Fruit fly (Drosophila melanogaster) whole organism, embryonic: Measurements from ENCODE around the gene CG3306.

Experiments used
- Asciz ChIP-seq: fragments of 200-800 bp; sonication (Bioruptor generic); optimal IDR thresholded peaks from 2 replicates; lab custom pipeline; 2017; ENCODE audit warnings: missing biosample characterization, mild to moderate bottlenecking, missing genetic modification characterization, missing genetic modification reagents
- Blimp-1 ChIP-seq: fragments of 200-800 bp; sonication (Bioruptor generic); optimal IDR thresholded peaks from 3 replicates; lab custom pipeline; 2018; ENCODE audit warnings: missing biosample characterization, missing genetic modification characterization, mild to moderate bottlenecking, moderate library complexity, missing genetic modification reagents
- CG10543 ChIP-seq: fragments of 200-800 bp; sonication (Bioruptor generic); optimal IDR thresholded peaks from 3 replicates; lab custom pipeline; 2017; ENCODE audit warnings: missing biosample characterization, mild to moderate bottlenecking, missing genetic modification characterization, moderate library complexity
- CG10565 ChIP-seq: fragments of 200-800 bp; sonication (Bioruptor generic); optimal IDR thresholded peaks from 3 replicates; lab custom pipeline; 2016; ENCODE audit warnings: missing biosample characterization, mild to moderate bottlenecking, missing genetic modification characterization
- CG11504 ChIP-seq: fragments of 200-800 bp; sonication (Bioruptor generic); optimal IDR thresholded peaks from 3 replicates; lab custom pipeline; 2019; ENCODE audit warnings: missing biosample characterization, mild to moderate bottlenecking, missing genetic modification characterization, moderate library complexity
- CG12659 ChIP-seq: fragments of 200-800 bp; sonication (Bioruptor generic); optimal IDR thresholded peaks from 3 replicates; lab custom pipeline; 2017; ENCODE audit warnings: mild to moderate bottlenecking, missing biosample characterization, missing genetic modification reagents, missing genetic modification characterization
- CG15269 ChIP-seq: fragments of 200-800 bp; sonication (Bioruptor generic); optimal IDR thresholded peaks from 2 replicates; lab custom pipeline; 2018; ENCODE audit warnings: missing biosample characterization, mild to moderate bottlenecking, missing genetic modification characterization, moderate library complexity
- CG17359 ChIP-seq: fragments of 200-800 bp; sonication (Bioruptor generic); optimal IDR thresholded peaks from 3 replicates; lab custom pipeline; 2018; ENCODE audit warnings: missing biosample characterization, mild to moderate bottlenecking, missing genetic modification characterization, moderate library complexity
- CG18262 ChIP-seq: fragments of 200-800 bp; optimal IDR thresholded peaks from 3 replicates; lab custom pipeline; 2019; ENCODE audit warnings: missing biosample characterization, mild to moderate bottlenecking, missing genetic modification characterization, moderate library complexity
- CG18599 ChIP-seq: fragments of 200-800 bp; sonication (Bioruptor generic); optimal IDR thresholded peaks from 3 replicates; lab custom pipeline; 2017; ENCODE audit warnings: missing biosample characterization, missing genetic modification characterization, mild to moderate bottlenecking, moderate library complexity, missing genetic modification reagents
- CG2678 ChIP-seq: fragments of 200-800 bp; sonication (Bioruptor generic); optimal IDR thresholded peaks from 3 replicates; lab custom pipeline; 2019; ENCODE audit warnings: missing biosample characterization, mild to moderate bottlenecking, missing genetic modification characterization, moderate library complexity
- CG2712 ChIP-seq: fragments of 200-800 bp; optimal IDR thresholded peaks from 3 replicates; lab custom pipeline; 2019; ENCODE audit warnings: missing biosample characterization, mild to moderate bottlenecking, missing genetic modification characterization, moderate library complexity
- CG30403 ChIP-seq: fragments of 200-800 bp; sonication (Bioruptor generic); optimal IDR thresholded peaks from 3 replicates; lab custom pipeline; 2016; ENCODE audit warnings: missing biosample characterization, missing genetic modification characterization
- CG31441 ChIP-seq: fragments of 200-800 bp; sonication (Bioruptor generic); IDR thresholded peaks from 2 replicates; pipeline ENCODE4 v1.3.6; 2022; ENCODE audit warnings: missing biosample characterization, missing genetic modification characterization
- CG3847 ChIP-seq: fragments of 200-800 bp; sonication (Bioruptor generic); IDR thresholded peaks from 2 replicates; pipeline ENCODE4 v1.3.6; 2022; ENCODE audit warnings: missing biosample characterization, missing genetic modification characterization
- CG4424 ChIP-seq: fragments of 200-800 bp; sonication (Bioruptor generic); optimal IDR thresholded peaks from 3 replicates; lab custom pipeline; 2016; ENCODE audit warnings: missing biosample characterization, missing genetic modification characterization
- CG6272 ChIP-seq: fragments of 200-800 bp; sonication (Bioruptor generic); IDR thresholded peaks from 2 replicates; pipeline ENCODE4 v1.3.6; 2022; ENCODE audit warnings: missing biosample characterization, missing genetic modification characterization
- CG6689 ChIP-seq: fragments of 200-800 bp; sonication (Bioruptor generic); IDR thresholded peaks from 2 replicates; pipeline ENCODE4 v1.3.6; 2022; ENCODE audit warnings: missing biosample characterization, missing genetic modification characterization
- CG7372 ChIP-seq: fragments of 200-800 bp; sonication (Bioruptor generic); IDR thresholded peaks from 2 replicates; pipeline ENCODE4 v1.3.6; 2022; ENCODE audit warnings: missing biosample characterization, missing genetic modification characterization
- CG8089 ChIP-seq: fragments of 200-800 bp; sonication (Bioruptor generic); optimal IDR thresholded peaks from 3 replicates; lab custom pipeline; 2016; ENCODE audit warnings: missing biosample characterization, missing genetic modification characterization
- CG9876 ChIP-seq: fragments of 200-800 bp; sonication (Bioruptor generic); optimal IDR thresholded peaks from 2 replicates; lab custom pipeline; 2016; ENCODE audit warnings: missing biosample characterization, missing genetic modification characterization
- CkIIα-i1 ChIP-seq: fragments of 200-800 bp; sonication (Bioruptor generic); IDR thresholded peaks from 2 replicates; pipeline ENCODE4 v1.3.6; 2022; ENCODE audit warnings: missing biosample characterization, missing genetic modification characterization
- CrebB ChIP-seq: fragments of 200-800 bp; sonication (Bioruptor generic); optimal IDR thresholded peaks from 3 replicates; lab custom pipeline; 2018; ENCODE audit warnings: missing biosample characterization, mild to moderate bottlenecking, missing genetic modification characterization
- Fer1 ChIP-seq: fragments of 200-800 bp; sonication (Bioruptor generic); optimal IDR thresholded peaks from 2 replicates; lab custom pipeline; 2017; ENCODE audit warnings: missing biosample characterization, mild to moderate bottlenecking, missing genetic modification characterization
- HmgD ChIP-seq: fragments of 200-800 bp; sonication (Bioruptor generic); optimal IDR thresholded peaks from 3 replicates; lab custom pipeline; 2016; ENCODE audit warnings: missing biosample characterization, missing genetic modification characterization
- Hmx ChIP-seq: fragments of 200-800 bp; sonication (Bioruptor generic); optimal IDR thresholded peaks from 2 replicates; lab custom pipeline; 2016; ENCODE audit warnings: missing biosample characterization, missing genetic modification characterization
- Hsf ChIP-seq: fragments of 200-800 bp; sonication (Bioruptor generic); optimal IDR thresholded peaks from 3 replicates; lab custom pipeline; 2016; ENCODE audit warnings: missing biosample characterization, missing genetic modification characterization
- MESR4 ChIP-seq: fragments of 200-800 bp; sonication (Bioruptor generic); optimal IDR thresholded peaks from 2 replicates; lab custom pipeline; 2018; ENCODE audit warnings: missing biosample characterization, mild to moderate bottlenecking, missing genetic modification characterization, moderate library complexity
- Nf-YC ChIP-seq: fragments of 200-800 bp; optimal IDR thresholded peaks from 3 replicates; lab custom pipeline; 2019; ENCODE audit warnings: missing biosample characterization, mild to moderate bottlenecking, missing genetic modification characterization, moderate library complexity
- Oli ChIP-seq: fragments of 200-800 bp; sonication (Bioruptor generic); optimal IDR thresholded peaks from 2 replicates; lab custom pipeline; 2018; ENCODE audit warnings: missing biosample characterization, mild to moderate bottlenecking, missing genetic modification characterization, moderate library complexity
- PHDP ChIP-seq: fragments of 200-800 bp; sonication (Bioruptor generic); optimal IDR thresholded peaks from 3 replicates; lab custom pipeline; 2018; ENCODE audit warnings: missing biosample characterization, mild to moderate bottlenecking, missing genetic modification characterization, moderate library complexity
- Ptx1 ChIP-seq: fragments of 200-800 bp; sonication (Bioruptor generic); IDR thresholded peaks from 2 replicates; pipeline ENCODE4 v1.3.6; 2022; ENCODE audit warnings: missing biosample characterization, missing genetic modification characterization
- Xbp1 ChIP-seq: fragments of 200-800 bp; sonication (Bioruptor generic); optimal IDR thresholded peaks from 3 replicates; lab custom pipeline; 2016; ENCODE audit warnings: missing biosample characterization, mild to moderate bottlenecking, missing genetic modification characterization
- abd-A ChIP-seq: fragments of 200-800 bp; sonication (Bioruptor generic); optimal IDR thresholded peaks from 3 replicates; lab custom pipeline; 2019; ENCODE audit warnings: missing biosample characterization, mild to moderate bottlenecking, missing genetic modification characterization, moderate library complexity
- chinmo ChIP-seq: fragments of 200-800 bp; sonication (Bioruptor generic); IDR thresholded peaks from 4 replicates; pipeline ENCODE4 v1.3.6; 2022; ENCODE audit warnings: missing biosample characterization, missing genetic modification characterization; ENCODE audit not compliant: partially characterized antibody
- crol ChIP-seq: fragments of 200-800 bp; sonication (Bioruptor generic); IDR thresholded peaks from 2 replicates; pipeline ENCODE4 v1.3.6; 2022; ENCODE audit warnings: missing biosample characterization, missing genetic modification characterization
- danr ChIP-seq: fragments of 200-800 bp; sonication (Bioruptor generic); IDR thresholded peaks from 2 replicates; pipeline ENCODE4 v1.3.6; 2022; ENCODE audit warnings: missing biosample characterization, missing genetic modification characterization
- dysf ChIP-seq: fragments of 200-800 bp; sonication (Bioruptor generic); IDR thresholded peaks from 3 replicates; pipeline ENCODE4 v1.3.6; 2022; ENCODE audit warnings: missing biosample characterization, missing genetic modification characterization
- emc ChIP-seq: fragments of 200-800 bp; sonication (Bioruptor generic); optimal IDR thresholded peaks from 2 replicates; lab custom pipeline; 2016; ENCODE audit warnings: missing biosample characterization, missing genetic modification characterization
- esg ChIP-seq: fragments of 200-800 bp; sonication (Bioruptor generic); conservative IDR thresholded peaks from 2 replicates; pipeline ENCODE4 v1.3.6; 2022; ENCODE audit warnings: missing biosample characterization, missing genetic modification characterization
- gro ChIP-seq: fragments of 200-800 bp; sonication (Bioruptor generic); optimal IDR thresholded peaks from 2 replicates; lab custom pipeline; 2016; ENCODE audit warnings: missing biosample characterization, missing genetic modification characterization
- lab ChIP-seq: fragments of 200-800 bp; sonication (Bioruptor generic); optimal IDR thresholded peaks from 3 replicates; lab custom pipeline; 2017; ENCODE audit warnings: missing biosample characterization, missing genetic modification characterization, mild to moderate bottlenecking, moderate library complexity, missing genetic modification reagents
- mirr ChIP-seq: fragments of 200-800 bp; sonication (Bioruptor generic); optimal IDR thresholded peaks from 3 replicates; lab custom pipeline; 2018; ENCODE audit warnings: missing biosample characterization, mild to moderate bottlenecking, missing genetic modification characterization
- nmo ChIP-seq: fragments of 200-800 bp; sonication (Bioruptor generic); optimal IDR thresholded peaks from 2 replicates; lab custom pipeline; 2018; ENCODE audit warnings: missing biosample characterization, mild to moderate bottlenecking, missing genetic modification characterization, moderate library complexity
- nom ChIP-seq: fragments of 200-800 bp; sonication (Bioruptor generic); optimal IDR thresholded peaks from 2 replicates; lab custom pipeline; 2017; ENCODE audit warnings: missing biosample characterization, missing genetic modification characterization, mild to moderate bottlenecking, moderate library complexity, missing genetic modification reagents
- odd ChIP-seq: fragments of 200-800 bp; sonication (Bioruptor generic); optimal IDR thresholded peaks from 2 replicates; lab custom pipeline; 2017; ENCODE audit warnings: missing biosample characterization, mild to moderate bottlenecking, missing genetic modification characterization
- otp ChIP-seq: fragments of 200-800 bp; sonication (Bioruptor generic); IDR thresholded peaks from 3 replicates; pipeline ENCODE4, ENCODE4 v1.3.6; 2022; ENCODE audit warnings: missing biosample characterization, missing genetic modification characterization
- phol ChIP-seq: fragments of 200-800 bp; sonication (Bioruptor generic); optimal IDR thresholded peaks from 3 replicates; lab custom pipeline; 2018; ENCODE audit warnings: missing biosample characterization, mild to moderate bottlenecking, missing genetic modification characterization, moderate library complexity
- sd ChIP-seq: fragments of 200-800 bp; sonication (Bioruptor generic); optimal IDR thresholded peaks from 3 replicates; lab custom pipeline; 2018; ENCODE audit warnings: missing biosample characterization, mild to moderate bottlenecking, missing genetic modification characterization, moderate library complexity
- slbo ChIP-seq: fragments of 200-800 bp; sonication (Bioruptor generic); IDR thresholded peaks from 2 replicates; pipeline ENCODE4 v1.3.6; 2022; ENCODE audit warnings: missing biosample characterization, missing genetic modification characterization
- zfh1 ChIP-seq: fragments of 200-800 bp; sonication (Bioruptor generic); IDR thresholded peaks from 3 replicates; pipeline ENCODE4 v1.3.6; 2022; ENCODE audit warnings: missing biosample characterization, missing genetic modification characterization

CG3306 gene

DNA sequence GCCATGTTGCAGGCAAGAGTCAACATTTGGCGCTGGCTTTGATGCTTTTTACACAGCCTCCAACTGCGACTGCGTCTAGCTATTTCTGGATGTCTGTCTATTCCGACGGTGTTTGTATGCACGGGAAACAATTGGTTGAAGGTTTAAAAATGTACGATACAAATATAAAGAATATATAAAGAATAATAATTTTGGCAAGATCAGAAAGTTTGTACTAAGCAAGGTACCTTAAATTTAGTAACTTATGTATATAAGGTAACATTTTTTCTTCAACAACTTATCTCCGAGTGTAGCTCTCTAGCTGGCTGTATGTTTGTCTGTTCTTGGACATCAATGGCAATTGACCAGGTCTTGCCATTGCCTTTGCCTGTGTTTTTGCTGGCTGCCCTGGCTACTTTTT lies 34.5 kb upstream of the CG3306 start (continued):
- peak; percentile 53 for TF ChIP-seq lab
- TF ChIP-seq phol (tag; lab: Kevin White, UChicago), result peak; percentile 50
- TF ChIP-seq Hmx, result no peak
- no peak for TF ChIP-seq CrebB (tag; lab: Kevin White, UChicago)
- TF ChIP-seq CG30403, result peak; percentile 25
- peak; percentile 42 for TF ChIP-seq Xbp1 (GFP tag; lab: Kevin White, UChicago)
- TF ChIP-seq CG3847, result 0 out of 2 replicates have a peak, but pooled peaks have one; percentile 9
- TF ChIP-seq CG18262 (tag; lab: Kevin White, UChicago), result peak; percentile 17
- peak; percentile 56 for TF ChIP-seq CG11504
- no peak for TF ChIP-seq CG9876 (GFP tag; lab: Kevin White, UChicago)
- TF ChIP-seq Blimp-1 (GFP tag; lab: Kevin White, UChicago), result peak; percentile 58
- no peak for TF ChIP-seq nom
- peak; percentile 16 for TF ChIP-seq CG4424
- no peak for TF ChIP-seq CG8089
- TF ChIP-seq CG10565, result no peak
- 0 out of 2 replicates have a peak, but pooled peaks have one; percentile 12 for TF ChIP-seq CG6689 (GFP tag; lab: Robert Waterston, UW)
- peak; percentile 18 for TF ChIP-seq Asciz (GFP tag; lab: Kevin White, UChicago)
- peak; percentile 28; the same call in 1 of the 2 replicates for TF ChIP-seq Ptx1 (GFP tag; lab: Robert Waterston, UW)
- peak; percentile 16 for TF ChIP-seq Hsf (GFP tag; lab: Kevin White, UChicago)
- no peak for TF ChIP-seq zfh1 (GFP tag; lab: Robert Waterston, UW)
- TF ChIP-seq emc (GFP tag; lab: Kevin White, UChicago), result no peak
- peak; percentile 8 for TF ChIP-seq nmo (GFP tag; lab: Kevin White, UChicago)
- TF ChIP-seq odd, result no peak
- TF ChIP-seq danr (GFP tag; lab: Robert Waterston, UW), result no peak
- peak; percentile 15 for TF ChIP-seq Oli
- TF ChIP-seq CG6272 (GFP tag; lab: Robert Waterston, UW), result no peak
- peak; percentile 35 for TF ChIP-seq CG17359 (tag; lab: Kevin White, UChicago)
- peak; percentile 34 for TF ChIP-seq CG2712 (tag; lab: Kevin White, UChicago)
- no peak for TF ChIP-seq MESR4 (GFP tag; lab: Kevin White, UChicago)

DNA sequence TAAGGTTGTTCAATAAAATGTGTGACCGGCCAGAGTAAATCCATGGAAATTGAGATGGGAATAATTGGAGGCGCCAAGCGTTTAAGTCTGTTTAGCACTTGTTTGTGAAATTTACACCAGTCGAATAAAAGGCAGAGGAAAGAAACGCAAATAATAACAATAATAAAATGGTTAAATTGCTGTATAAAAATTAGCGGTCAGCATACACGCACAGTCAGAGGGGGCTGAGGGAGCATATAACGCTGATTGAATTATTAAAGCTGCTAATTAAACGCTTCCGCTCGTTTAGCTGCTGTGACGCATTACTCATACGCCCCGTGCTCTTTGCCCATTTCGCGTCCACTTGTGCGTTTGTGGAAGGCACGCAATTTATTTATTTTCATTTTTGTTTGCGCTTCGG lies 33.6 kb upstream of the CG3306 start:
- TF ChIP-seq dysf (GFP tag; lab: Robert Waterston, UW) (0 out of 3 replicates have a peak, but pooled peaks have one; percentile 8), sd (tag; lab: Kevin White, UChicago) (peak; percentile 43), CG12659 (GFP tag; lab: Kevin White, UChicago) (no peak), CG31441 (GFP tag; lab: Robert Waterston, UW) (no peak), crol (peak; percentile 53; the same call in 1 of the 2 replicates), CG2678 (peak; percentile 9), Asciz (GFP tag; lab: Kevin White, UChicago) (peak; percentile 33), mirr (GFP tag; lab: Kevin White, UChicago) (peak; percentile 16), CG10543 (GFP tag; lab: Kevin White, UChicago) (peak; percentile 43), esg (GFP tag; lab: Robert Waterston, UW) (no peak), CG18599 (peak; percentile 3), abd-A (tag; lab: Kevin White, UChicago) (peak; percentile 71), otp (GFP tag; lab: Robert Waterston, UW) (peak; percentile 79; the same call in 2 of the 3 replicates), Fer1 (GFP tag; lab: Kevin White, UChicago) (no peak), CG7372 (GFP tag; lab: Robert Waterston, UW) (0 out of 2 replicates have a peak, but pooled peaks have one; percentile 13), Nf-YC (no peak), CkIIα-i1 (GFP tag; lab: Robert Waterston, UW) (no peak), HmgD (GFP tag; lab: Kevin White, UChicago) (no peak), chinmo (GFP tag; lab: Robert Waterston, UW) (0 out of 4 replicates have a peak, but pooled peaks have one; percentile 63), slbo (GFP tag; lab: Robert Waterston, UW) (no peak), CG15269 (peak; percentile 9), PHDP (tag; lab: Kevin White, UChicago) (peak; percentile 8), gro (GFP tag; lab: Kevin White, UChicago) (peak; percentile 6)
